Fruit fly (Drosophila melanogaster): Measurements from ENCODE around the gene CG16888.

Gene CG16888

dm6 chr2L:13780109-13780947 is 32.7 kb downstream of the CG16888 start, which contains the start of the genes CG9008 and p38b (continued):
- TF ChIP-seq CG10147 (GFP tag; optimal IDR thresholded peaks at IDR 0.05) (peak; percentile 88), Poxn (GFP tag; IDR thresholded peaks at IDR 0.05) (no peak), twi (tag; optimal IDR thresholded peaks at IDR 0.05) (peak; percentile 68), ap (GFP tag; IDR thresholded peaks at IDR 0.05) (no peak; the same call in 1 of the 2 replicates), nau (GFP tag; optimal IDR thresholded peaks at IDR 0.05) (no peak), HLH4C (GFP tag; IDR thresholded peaks at IDR 0.05; ENCODE audit: partially characterized antibody) (peak; percentile 60), Dad (GFP tag; optimal IDR thresholded peaks at IDR 0.05) (peak; percentile 19), CG7372 (GFP tag; IDR thresholded peaks at IDR 0.05) (no peak; the same call in 1 of the 2 replicates), CHES-1-like (GFP tag; optimal IDR thresholded peaks at IDR 0.05) (no peak), CG5953 (GFP tag; IDR thresholded peaks at IDR 0.05) (peak; percentile 36; the same call in 1 of the 2 replicates), sd (tag; optimal IDR thresholded peaks at IDR 0.05) (peak; percentile 57), Nf-YC (tag; optimal IDR thresholded peaks at IDR 0.05) (peak; percentile 90), fd102C (GFP tag; optimal IDR thresholded peaks at IDR 0.05) (no peak), ttk (GFP tag; IDR thresholded peaks at IDR 0.05) (no peak; the same call in 1 of the 2 replicates), CG9817 (tag; optimal IDR thresholded peaks at IDR 0.05) (peak; percentile 71), ara (GFP tag; IDR thresholded peaks at IDR 0.05) (no peak), CG6175 (GFP tag; IDR thresholded peaks at IDR 0.05) (peak; percentile 13; the same call in 1 of the 3 replicates), Scr (GFP tag; IDR thresholded peaks at IDR 0.05; ENCODE audit: partially characterized antibody) (peak; percentile 45; the same call in 1 of the 2 replicates), HLHmδ (GFP tag; optimal IDR thresholded peaks at IDR 0.05) (peak; percentile 19), Dref (GFP tag; IDR thresholded peaks at IDR 0.05) (peak; percentile 83), CG2889 (GFP tag; IDR thresholded peaks at IDR 0.05) (0 out of 3 replicates have a peak, but pooled peaks have one; percentile 4), CG14667 (GFP tag; IDR thresholded peaks at IDR 0.05) (peak; percentile 5; the same call in 1 of the 2 replicates), fd64A (GFP tag; optimal IDR thresholded peaks at IDR 0.05) (no peak), CG31441 (GFP tag; IDR thresholded peaks at IDR 0.05) (peak; percentile 92), D (optimal IDR thresholded peaks at IDR 0.05) (no peak), D (GFP tag; optimal IDR thresholded peaks at IDR 0.05) (peak; percentile 74), Lpt (GFP tag; optimal IDR thresholded peaks at IDR 0.05) (no peak), Ets65A (GFP tag) (peak; percentile 92), org-1 (GFP tag; optimal IDR thresholded peaks at IDR 0.05) (peak; percentile 71), sens-2 (GFP tag; IDR thresholded peaks at IDR 0.05) (no peak), CG2116 (GFP tag; optimal IDR thresholded peaks at IDR 0.05) (peak; percentile 74), CG30020 (tag; optimal IDR thresholded peaks at IDR 0.05) (peak; percentile 65), gem (tag; optimal IDR thresholded peaks at IDR 0.05) (peak; percentile 94), CG11247 (GFP tag; IDR thresholded peaks at IDR 0.05) (peak; percentile 30; the same call in 1 of the 2 replicates), NfI (GFP tag; optimal IDR thresholded peaks at IDR 0.05) (peak; percentile 71), Fer3 (tag; optimal IDR thresholded peaks at IDR 0.05) (peak; percentile 76), CG30403 (GFP tag; optimal IDR thresholded peaks at IDR 0.05) (peak; percentile 91), vnd (GFP tag; IDR thresholded peaks at IDR 0.05; ENCODE audit: partially characterized antibody) (no peak), CG17361 (GFP tag; IDR thresholded peaks at IDR 0.05) (peak; percentile 97), CG1832 (GFP tag; optimal IDR thresholded peaks at IDR 0.05) (no peak), lbe (GFP tag; optimal IDR thresholded peaks at IDR 0.05) (peak; percentile 52), zen (tag; optimal IDR thresholded peaks at IDR 0.05) (peak; percentile 44), salm (tag; optimal IDR thresholded peaks at IDR 0.05) (peak; percentile 8), z (GFP tag; IDR thresholded peaks at IDR 0.05) (no peak), CG17612 (GFP tag; IDR thresholded peaks at IDR 0.05) (no peak), vvl (GFP tag; IDR thresholded peaks at IDR 0.05) (peak; percentile 59), Ada2b (GFP tag; IDR thresholded peaks at IDR 0.05) (peak; percentile 32; the same call in 1 of the 2 replicates), Myb (GFP tag; optimal IDR thresholded peaks at IDR 0.05) (no peak), h (optimal IDR thresholded peaks at IDR 0.05) (no peak), CG13424 (tag; optimal IDR thresholded peaks at IDR 0.05) (peak; percentile 92)

Measured in whole organism, embryonic.